Fruit fly (Drosophila melanogaster): ENCODE measurements around the gene stet.

- TF ChIP-seq psq (optimal IDR thresholded peaks at IDR 0.05) (no peak), h (optimal IDR thresholded peaks at IDR 0.05) (no peak), Sin3A (optimal IDR thresholded peaks at IDR 0.05) (no peak), insv (optimal IDR thresholded peaks at IDR 0.05) (no peak), Myc (optimal IDR thresholded peaks at IDR 0.05) (no peak)
Measured at dm6 chr3L:1457998-1458728, 31.2 kb downstream of the stet start.
